Fruit fly (Drosophila melanogaster) whole organism, wandering third instar larva: Measurements from ENCODE around the gene heix.

Experiments
- Abd-B ChIP-seq: fragments of >200 bp; optimal IDR thresholded peaks from 2 replicates; lab custom pipeline; 2017; ENCODE audit warnings: missing biosample characterization, missing genetic modification characterization
- CG32264 ChIP-seq: fragments of 200-800 bp; sonication (Bioruptor generic); optimal IDR thresholded peaks from 2 replicates; lab custom pipeline; 2016; ENCODE audit warnings: missing biosample characterization, missing genetic modification characterization
- CG9705 ChIP-seq: fragments of 200-800 bp; sonication (Bioruptor generic); optimal IDR thresholded peaks from 2 replicates; lab custom pipeline; 2018; ENCODE audit warnings: missing biosample characterization, mild to moderate bottlenecking, missing genetic modification characterization
- CrebA ChIP-seq: fragments of 200-800 bp; sonication (Bioruptor generic); optimal IDR thresholded peaks from 2 replicates; lab custom pipeline; 2016; ENCODE audit warnings: missing biosample characterization, mild to moderate bottlenecking, missing genetic modification characterization, borderline replicate concordance
- Dfd ChIP-seq: fragments of >200 bp; optimal IDR thresholded peaks from 2 replicates; lab custom pipeline; 2017; ENCODE audit warnings: missing biosample characterization, missing genetic modification characterization
- Dif ChIP-seq: fragments of 200-275, 200-300 bp; sonication (Bioruptor generic); optimal IDR thresholded peaks from 2 replicates; lab custom pipeline; 2018; ENCODE audit warnings: missing biosample characterization, missing genetic modification characterization; ENCODE audit not compliant: partially characterized antibody
- HLH106 ChIP-seq: fragments of 200-800 bp; optimal IDR thresholded peaks from 3 replicates; lab custom pipeline; 2019; ENCODE audit warnings: missing biosample characterization, mild to moderate bottlenecking, missing genetic modification characterization, moderate library complexity
- Hnf4 ChIP-seq: fragments of 200-800 bp; sonication (Bioruptor generic); optimal IDR thresholded peaks from 2 replicates; lab custom pipeline; 2016; ENCODE audit warnings: missing biosample characterization, mild to moderate bottlenecking, missing genetic modification characterization
- Hr83 ChIP-seq: fragments of 200-300 bp; sonication (Bioruptor generic); optimal IDR thresholded peaks from 2 replicates; lab custom pipeline; 2016; ENCODE audit warnings: missing biosample characterization, mild to moderate bottlenecking, missing genetic modification characterization, moderate library complexity; ENCODE audit not compliant: poor library complexity, severe bottlenecking
- Jra ChIP-seq: sonication (Bioruptor generic); optimal IDR thresholded peaks from 2 replicates; lab custom pipeline; 2016; ENCODE audit warnings: missing biosample characterization, missing genetic modification characterization
- Myc ChIP-seq: fragments of >200 bp; optimal IDR thresholded peaks from 2 replicates; lab custom pipeline; 2017
- OdsH ChIP-seq: fragments of 200-800 bp; sonication (Bioruptor generic); optimal IDR thresholded peaks from 2 replicates; lab custom pipeline; 2016; ENCODE audit warnings: missing biosample characterization, mild to moderate bottlenecking, missing genetic modification characterization
- Rel ChIP-seq, 2 experiments: fragments of 200-800 bp; sonication (Bioruptor generic) in 1 of 2; optimal IDR thresholded peaks; 2 replicates in 1 of 2; 3 replicates in 1 of 2; lab custom pipeline; 2016 to 2019; ENCODE audit warnings: mild to moderate bottlenecking in 2 of 2, missing biosample characterization in 2 of 2, missing genetic modification characterization in 2 of 2, moderate library complexity in 1 of 2
- Sp1 ChIP-seq: fragments of 200-800 bp; sonication (Bioruptor generic); optimal IDR thresholded peaks from 3 replicates; lab custom pipeline; 2019; ENCODE audit warnings: missing biosample characterization, mild to moderate bottlenecking, missing genetic modification characterization, moderate library complexity
- Vsx2 ChIP-seq: fragments of 200-300, 225-300 bp; sonication (Bioruptor generic); optimal IDR thresholded peaks from 2 replicates; lab custom pipeline; 2018; ENCODE audit warnings: missing biosample characterization, missing genetic modification characterization; ENCODE audit not compliant: partially characterized antibody
- dl ChIP-seq, 2 experiments: fragments of 175-275, 200-275 bp in 1 of 2; fragments of 200-275 bp in 1 of 2; sonication (Bioruptor generic); optimal IDR thresholded peaks; lab custom pipeline; 2018; ENCODE audit warnings: mild to moderate bottlenecking in 2 of 2, missing biosample characterization in 2 of 2, missing genetic modification characterization in 2 of 2, moderate library complexity in 2 of 2; ENCODE audit not compliant: partially characterized antibody in 2 of 2, insufficient read depth in 1 of 2
- dmrt93B ChIP-seq: fragments of 200-800 bp; sonication (Bioruptor generic); optimal IDR thresholded peaks from 2 replicates; lab custom pipeline; 2018; ENCODE audit warnings: missing biosample characterization, mild to moderate bottlenecking, missing genetic modification characterization
- ey ChIP-seq: fragments of 200-800 bp; sonication (Bioruptor generic); optimal IDR thresholded peaks from 2 replicates; lab custom pipeline; 2016; ENCODE audit warnings: missing biosample characterization, missing genetic modification characterization
- foxo ChIP-seq, 2 experiments: fragments of 200-800 bp; sonication (Bioruptor generic); optimal IDR thresholded peaks; 2 replicates in 1 of 2; 3 replicates in 1 of 2; lab custom pipeline; 2016 to 2017; ENCODE audit warnings: missing biosample characterization in 2 of 2, missing genetic modification characterization in 2 of 2
- fru ChIP-seq: fragments of 200-800 bp; sonication (Bioruptor generic); optimal IDR thresholded peaks from 3 replicates; lab custom pipeline; 2016; ENCODE audit warnings: missing biosample characterization, mild to moderate bottlenecking, missing genetic modification characterization
- h ChIP-seq: fragments of 200-800 bp; sonication (Bioruptor generic); optimal IDR thresholded peaks from 3 replicates; lab custom pipeline; 2016; ENCODE audit warnings: missing biosample characterization, mild to moderate bottlenecking, missing genetic modification characterization
- lola ChIP-seq: fragments of >200 bp; optimal IDR thresholded peaks from 2 replicates; lab custom pipeline; 2017; ENCODE audit warnings: missing biosample characterization, missing genetic modification characterization
- pan ChIP-seq: fragments of >200 bp; optimal IDR thresholded peaks from 2 replicates; lab custom pipeline; 2017
- psq ChIP-seq: fragments of 200-800 bp; sonication (Bioruptor generic); optimal IDR thresholded peaks from 3 replicates; lab custom pipeline; 2017; ENCODE audit warnings: missing biosample characterization, mild to moderate bottlenecking, missing genetic modification characterization, moderate library complexity
- rgr ChIP-seq: fragments of 200-800 bp; sonication (Bioruptor generic); optimal IDR thresholded peaks from 3 replicates; lab custom pipeline; 2016; ENCODE audit warnings: missing biosample characterization, mild to moderate bottlenecking, missing genetic modification characterization
- sage ChIP-seq: fragments of 200-800 bp; sonication (Bioruptor generic); optimal IDR thresholded peaks from 2 replicates; lab custom pipeline; 2016; ENCODE audit warnings: missing biosample characterization, mild to moderate bottlenecking, missing genetic modification characterization
- sv ChIP-seq: fragments of 200-800 bp; sonication (Bioruptor generic); optimal IDR thresholded peaks from 3 replicates; lab custom pipeline; 2016; ENCODE audit warnings: missing biosample characterization, missing genetic modification characterization
- woc ChIP-seq: sonication (Bioruptor generic); optimal IDR thresholded peaks from 2 replicates; lab custom pipeline; 2016; ENCODE audit warnings: missing biosample characterization, mild to moderate bottlenecking, missing genetic modification characterization

heix gene

dm6 chr2L:16315027-16315426, 15.4 kb upstream of the heix start:
- TF ChIP-seq CrebA (GFP tag; lab: Kevin White, UChicago) (no peak), woc (GFP tag; lab: Kevin White, UChicago) (peak; percentile 0), fru (GFP tag; lab: Kevin White, UChicago) (peak; percentile 68), Hnf4 (GFP tag; lab: Kevin White, UChicago) (no peak), dl (GFP tag; optimal IDR thresholded peaks at IDR 0.05; lab: Kevin White, UChicago; ENCODE audit: insufficient read depth in 1 of 2, partially characterized antibody in 2 of 2) (peak; percentile 66 to 86), CG9705 (GFP tag; lab: Kevin White, UChicago) (peak; percentile 18), Rel (GFP tag; optimal IDR thresholded peaks at IDR 0.05; lab: Kevin White, UChicago) (no peak), Rel (tag; optimal IDR thresholded peaks at IDR 0.05; lab: Kevin White, UChicago) (peak; percentile 95), Sp1 (GFP tag; lab: Kevin White, UChicago) (peak; percentile 28), h (peak; percentile 31), sage (peak; percentile 29), sv (GFP tag; lab: Kevin White, UChicago) (no peak), foxo (GFP tag; optimal IDR thresholded peaks at IDR 0.05; lab: Kevin White, UChicago) (peak in 1 of 2 experiments; percentile 23), Vsx2 (GFP tag; lab: Kevin White, UChicago) (no peak)

- no peak for TF ChIP-seq psq (GFP tag; lab: Kevin White, UChicago)
- TF ChIP-seq Rel (GFP tag; optimal IDR thresholded peaks at IDR 0.05; lab: Kevin White, UChicago), result no peak
- peak; percentile 99 for TF ChIP-seq Rel (tag; optimal IDR thresholded peaks at IDR 0.05; lab: Kevin White, UChicago)
- TF ChIP-seq Dif (GFP tag; lab: Kevin White, UChicago), result no peak
- no peak for TF ChIP-seq Vsx2 (GFP tag; lab: Kevin White, UChicago)
- TF ChIP-seq OdsH (GFP tag; lab: Kevin White, UChicago), result no peak
- no peak for TF ChIP-seq HLH106
- peak; percentile 38 for TF ChIP-seq rgr (GFP tag; lab: Kevin White, UChicago)
- TF ChIP-seq woc (GFP tag; lab: Kevin White, UChicago), result no peak
- TF ChIP-seq sage, result peak; percentile 49
- TF ChIP-seq Abd-B, result no peak
- no peak for TF ChIP-seq pan (lab: Kevin White, UChicago)
- TF ChIP-seq ey (GFP tag; lab: Kevin White, UChicago), result no peak
- no peak for TF ChIP-seq Dfd (GFP tag; lab: Kevin White, UChicago)
- TF ChIP-seq Hr83 (GFP tag; lab: Kevin White, UChicago), result peak; percentile 42
- no peak for TF ChIP-seq lola
- no peak for TF ChIP-seq CG9705 (GFP tag; lab: Kevin White, UChicago)
- peak; percentile 23 for TF ChIP-seq Jra (GFP tag; lab: Kevin White, UChicago)
- TF ChIP-seq foxo (GFP tag; optimal IDR thresholded peaks at IDR 0.05; lab: Kevin White, UChicago), result peak in 1 of 2 experiments; percentile 17
- TF ChIP-seq Sp1 (GFP tag; lab: Kevin White, UChicago), result no peak
- TF ChIP-seq Hnf4 (GFP tag; lab: Kevin White, UChicago), result peak; percentile 25
These were observed 11.0 kb upstream of the heix start, which contains the start of the genes cni and fzy for dm6 chr2L:16310648-16311047. Gene cni, minus strand, starts transcription at chr2L:16310726. Gene fzy, plus strand, starts transcription at chr2L:16310956.

dm6 chr2L:16307026-16307703, 7.5 kb upstream of the heix start, which contains the start of the genes CG5861 and Syx5:
Gene CG5861, minus strand, starts transcription at chr2L:16307298.
Gene Syx5, plus strand, starts transcription at chr2L:16307346.
- TF ChIP-seq Dfd (GFP tag; lab: Kevin White, UChicago) (no peak), Jra (GFP tag; lab: Kevin White, UChicago) (peak; percentile 70), h (no peak), Sp1 (GFP tag; lab: Kevin White, UChicago) (peak; percentile 46), CG9705 (GFP tag; lab: Kevin White, UChicago) (peak; percentile 53), HLH106 (peak; percentile 70), rgr (GFP tag; lab: Kevin White, UChicago) (peak; percentile 61), sage (peak; percentile 63), dl (GFP tag; optimal IDR thresholded peaks at IDR 0.05; lab: Kevin White, UChicago; ENCODE audit: insufficient read depth in 1 of 2, partially characterized antibody in 2 of 2) (no peak), fru (GFP tag; lab: Kevin White, UChicago) (no peak), ey (GFP tag; lab: Kevin White, UChicago) (peak; percentile 30), OdsH (GFP tag; lab: Kevin White, UChicago) (peak; percentile 25), woc (GFP tag; lab: Kevin White, UChicago) (peak; percentile 45), psq (GFP tag; lab: Kevin White, UChicago) (peak; percentile 66), Dif (GFP tag; lab: Kevin White, UChicago) (peak; percentile 8), Rel (GFP tag; optimal IDR thresholded peaks at IDR 0.05; lab: Kevin White, UChicago) (no peak), Rel (tag; optimal IDR thresholded peaks at IDR 0.05; lab: Kevin White, UChicago) (peak; percentile 42), CG32264 (GFP tag; lab: Kevin White, UChicago) (peak; percentile 6), foxo (GFP tag; optimal IDR thresholded peaks at IDR 0.05; lab: Kevin White, UChicago) (peak in 1 of 2 experiments; percentile 65), dmrt93B (GFP tag; lab: Kevin White, UChicago) (no peak), Myc (lab: Kevin White, UChicago) (peak; percentile 38), Hnf4 (GFP tag; lab: Kevin White, UChicago) (peak; percentile 59)
- TF ChIP-seq, all 38 proteins: peak for 16
